Worm (Caenorhabditis elegans): Measurements from ENCODE around the gene K05B2.4.

The K05B2.4 gene

ce11 chrX:4969228-4969627 is 48.4 kb upstream of the K05B2.4 start, which contains the start of gene M03F4.6 (continued):
- peak; percentile 22 for TF ChIP-seq mep-1 (tag; optimal IDR thresholded peaks at IDR 0.05)

DNA sequence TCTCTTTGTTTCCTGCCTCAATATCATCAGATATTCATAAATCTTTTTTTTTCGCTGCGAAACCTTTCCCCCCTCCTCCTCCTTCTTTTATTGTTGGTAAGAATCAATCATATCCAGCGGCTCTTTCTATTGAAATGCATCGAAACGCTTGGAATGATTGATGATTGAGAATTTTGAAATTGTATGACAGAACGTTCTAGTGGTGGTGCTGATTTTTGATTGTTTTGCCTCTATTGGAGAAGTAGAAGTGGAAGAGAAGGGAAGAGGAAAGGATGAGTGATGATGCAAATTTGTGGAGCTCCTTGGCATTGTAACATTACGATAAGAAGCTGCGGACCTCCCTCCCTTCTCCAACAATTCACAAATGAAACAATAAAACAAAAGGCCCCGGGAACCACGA is 44.8 kb upstream of the K05B2.4 start:
- TF ChIP-seq cey-2 (tag; optimal IDR thresholded peaks at IDR 0.05; ENCODE audit: borderline replicate concordance, insufficient read depth) (no peak), Y48G9A.11 (GFP tag; IDR thresholded peaks at IDR 0.05) (no peak), ceh-20 (GFP tag; IDR thresholded peaks at IDR 0.05) (no peak), tra-1 (GFP tag; IDR thresholded peaks at IDR 0.05) (no peak), lin-15B (tag; optimal IDR thresholded peaks at IDR 0.05) (no peak), saeg-2 (GFP tag; IDR thresholded peaks at IDR 0.05) (no peak), unc-62 (GFP tag; optimal IDR thresholded peaks at IDR 0.05 in 1 of 2) (no peak), unc-62 (tag; optimal IDR thresholded peaks at IDR 0.05) (no peak), Y105C5A.15 (GFP tag; IDR thresholded peaks at IDR 0.05) (no peak), F49E8.2 (tag; optimal IDR thresholded peaks at IDR 0.05; ENCODE audit: borderline replicate concordance) (no peak), spr-1 (tag; optimal IDR thresholded peaks at IDR 0.05) (no peak), ces-1 (GFP tag; optimal IDR thresholded peaks at IDR 0.05) (no peak), hlh-30 (tag; optimal IDR thresholded peaks at IDR 0.05; ENCODE audit: insufficient read depth) (no peak), lin-39 (tag; optimal IDR thresholded peaks at IDR 0.05) (no peak)

DNA sequence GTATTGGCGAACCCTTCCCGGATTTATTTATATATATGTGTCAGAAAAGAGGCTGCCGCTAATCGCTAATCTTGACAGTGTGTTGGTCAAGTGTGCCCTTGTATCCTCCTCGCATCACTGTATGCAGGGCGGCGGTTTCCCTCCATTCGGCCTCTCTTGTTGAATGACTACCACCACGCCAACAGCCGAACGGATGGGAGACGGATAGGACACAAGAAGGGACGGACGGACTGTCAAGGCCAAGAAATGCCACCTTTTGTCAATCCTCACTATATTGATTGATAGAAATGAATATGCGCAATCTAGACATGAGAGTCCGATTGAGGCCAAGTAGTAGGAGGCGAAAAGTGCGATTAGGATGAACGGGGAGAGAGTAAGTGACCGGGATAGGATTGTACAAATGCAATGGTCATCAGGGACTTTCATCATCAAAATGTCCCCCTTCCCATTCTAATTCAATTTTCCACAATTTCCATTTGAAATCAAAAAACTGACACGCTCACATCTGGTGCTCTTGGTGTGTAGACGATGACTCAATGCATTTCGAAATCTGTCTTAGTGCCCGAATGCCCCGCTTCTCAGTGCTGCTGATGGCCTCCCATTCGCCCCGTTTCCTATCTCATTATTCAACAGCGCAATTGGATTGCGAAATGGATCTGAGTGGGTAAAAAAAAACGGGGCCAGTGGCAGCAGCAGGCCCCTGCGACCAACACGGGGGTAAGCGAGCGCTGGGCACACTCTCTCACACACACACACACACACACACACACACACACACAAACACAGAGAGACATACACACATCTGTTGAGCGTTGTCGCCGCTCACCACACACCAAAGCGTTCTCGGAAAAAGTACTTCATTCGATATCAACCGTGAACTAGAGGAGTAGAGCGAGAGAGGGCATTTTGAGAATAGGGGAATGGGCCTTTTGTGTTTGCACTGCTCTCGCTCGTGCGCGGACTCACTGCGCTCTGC is 41.2 kb upstream of the K05B2.4 start:
- TF ChIP-seq mep-1 (tag; optimal IDR thresholded peaks at IDR 0.05): peak; percentile 87
- peak; percentile 45 for TF ChIP-seq nhr-48 (tag; optimal IDR thresholded peaks at IDR 0.05)
- peak; percentile 78 for TF ChIP-seq hmg-1.1 (GFP tag; IDR thresholded peaks at IDR 0.05)
- peak in 1 of 2 experiments; percentile 46 for TF ChIP-seq hif-1 (tag; optimal IDR thresholded peaks at IDR 0.05)
- peak; percentile 60 for TF ChIP-seq nhr-28 (tag; optimal IDR thresholded peaks at IDR 0.05)
- peak; percentile 46 for TF ChIP-seq lin-38 (GFP tag; IDR thresholded peaks at IDR 0.05)
- peak; percentile 49 for TF ChIP-seq hlh-30 (tag; optimal IDR thresholded peaks at IDR 0.05; ENCODE audit: insufficient read depth)
- peak; percentile 34; the same call in 1 of the 2 replicates for TF ChIP-seq T26A8.4 (GFP tag; IDR thresholded peaks at IDR 0.05)
- TF ChIP-seq snpc-4 (tag; optimal IDR thresholded peaks at IDR 0.05): no peak
- TF ChIP-seq zfp-3 (GFP tag; conservative IDR thresholded peaks at IDR 0.05): no peak
- TF ChIP-seq madf-5 (GFP tag; IDR thresholded peaks at IDR 0.05): no peak
- TF ChIP-seq lin-13 (GFP tag; optimal IDR thresholded peaks at IDR 0.05): peak; percentile 17
- peak; percentile 36 to 62 for TF ChIP-seq lsy-2 (tag; optimal IDR thresholded peaks at IDR 0.05)
- 0 out of 2 replicates have a peak, but pooled peaks have one; percentile 15 for TF ChIP-seq saeg-2 (GFP tag; IDR thresholded peaks at IDR 0.05)
- TF ChIP-seq dve-1 (tag; optimal IDR thresholded peaks at IDR 0.05; ENCODE audit: insufficient read depth): peak; percentile 46
- peak; percentile 24; the same call in 1 of the 2 replicates for TF ChIP-seq dmd-6 (GFP tag; IDR thresholded peaks at IDR 0.05)
- TF ChIP-seq Y5F2A.4 (GFP tag; optimal IDR thresholded peaks at IDR 0.05): no peak
- peak; percentile 99 for TF ChIP-seq aha-1 (tag)
- TF ChIP-seq php-3 (GFP tag; IDR thresholded peaks at IDR 0.05): 0 out of 2 replicates have a peak, but pooled peaks have one; percentile 34
- TF ChIP-seq pha-4 (GFP tag; IDR thresholded peaks at IDR 0.05): peak; percentile 67
- no peak for TF ChIP-seq pha-4 (tag; optimal IDR thresholded peaks at IDR 0.05)
- peak in 1 of 2 experiments; percentile 32 for TF ChIP-seq daf-16 (GFP tag; optimal IDR thresholded peaks at IDR 0.05)
- no peak for TF ChIP-seq daf-16 (tag; optimal IDR thresholded peaks at IDR 0.05)
- peak; percentile 48 for TF ChIP-seq F37D6.2 (tag; optimal IDR thresholded peaks at IDR 0.05)
- TF ChIP-seq set-16 (GFP tag; IDR thresholded peaks at IDR 0.05): peak; percentile 42; the same call in 1 of the 2 replicates
- 0 out of 2 replicates have a peak, but pooled peaks have one; percentile 5 for TF ChIP-seq madf-9 (GFP tag; conservative IDR thresholded peaks at IDR 0.05)
- TF ChIP-seq fkh-10 (GFP tag; optimal IDR thresholded peaks at IDR 0.05): peak; percentile 68
- TF ChIP-seq lin-39 (tag; optimal IDR thresholded peaks at IDR 0.05): no peak
- TF ChIP-seq nhr-6 (tag; optimal IDR thresholded peaks at IDR 0.05): no peak
- TF ChIP-seq Y105C5A.15 (GFP tag; IDR thresholded peaks at IDR 0.05): no peak
- no peak for TF ChIP-seq ceh-32 (tag; optimal IDR thresholded peaks at IDR 0.05; ENCODE audit: poor library complexity)
- TF ChIP-seq mxl-3 (GFP tag; optimal IDR thresholded peaks at IDR 0.05): peak; percentile 64
- TF ChIP-seq nhr-11 (tag; optimal IDR thresholded peaks at IDR 0.05): peak; percentile 40
- no peak for TF ChIP-seq nhr-41 (GFP tag; IDR thresholded peaks at IDR 0.05)

Data from whole organism, L4 larva.